Worm (Caenorhabditis elegans) whole organism, L1 larva: ENCODE results near the gene rpb-6.

ENCODE experiments used
- C04F5.9 ChIP-seq: sonication (generic microtip); optimal IDR thresholded peaks from 2 replicates; lab custom pipeline; 2016; ENCODE audit warnings: missing genetic modification characterization, missing compliant biosample characterization
- C16A3.4 ChIP-seq: fragments of 150-350 bp; optimal IDR thresholded peaks from 2 replicates; lab custom pipeline; 2014; ENCODE audit warnings: missing biosample characterization, missing genetic modification characterization
- C34B4.2 ChIP-seq: sonication (generic microtip); optimal IDR thresholded peaks from 2 replicates; lab custom pipeline; 2017; ENCODE audit warnings: mild to moderate bottlenecking, missing genetic modification characterization, missing compliant biosample characterization
- F16B12.6 ChIP-seq: fragments of 150-350 bp; optimal IDR thresholded peaks from 2 replicates; lab custom pipeline; 2014; ENCODE audit warnings: missing biosample characterization, missing genetic modification characterization
- Y116A8C.19 ChIP-seq: sonication (generic microtip); optimal IDR thresholded peaks from 2 replicates; lab custom pipeline; 2016; ENCODE audit warnings: missing compliant biosample characterization, missing genetic modification characterization, borderline replicate concordance
- aha-1 ChIP-seq: fragments of 150-350 bp; optimal IDR thresholded peaks from 2 replicates; lab custom pipeline; 2014; ENCODE audit warnings: missing biosample characterization, missing genetic modification characterization
- aly-2 ChIP-seq: fragments of 150-350 bp; optimal IDR thresholded peaks from 2 replicates; lab custom pipeline; 2014; ENCODE audit warnings: missing biosample characterization, missing genetic modification characterization
- ama-1 ChIP-seq: fragments of 150-350 bp; optimal IDR thresholded peaks from 2 replicates; lab custom pipeline; 2014
- ceh-8 ChIP-seq: fragments of 200-800 bp; sonication (Bioruptor generic); optimal IDR thresholded peaks from 2 replicates; lab custom pipeline; 2018; ENCODE audit warnings: mild to moderate bottlenecking, missing genetic modification characterization, moderate library complexity, missing compliant biosample characterization
- ceh-90 ChIP-seq: sonication (generic microtip); optimal IDR thresholded peaks from 2 replicates; lab custom pipeline; 2016; ENCODE audit warnings: missing genetic modification characterization, missing compliant biosample characterization
- ces-1 ChIP-seq: fragments of 150-350 bp; optimal IDR thresholded peaks from 2 replicates; lab custom pipeline; 2014; ENCODE audit warnings: missing biosample characterization, missing genetic modification reagents, missing genetic modification characterization
- dpl-1 ChIP-seq, 3 experiments: fragments of 150-350 bp in 2 of 3; sonication (generic microtip) in 1 of 3; optimal IDR thresholded peaks; 2 replicates each; lab custom pipeline; 2014 to 2017; ENCODE audit warnings: missing biosample characterization in 3 of 3, missing genetic modification characterization in 3 of 3, missing genetic modification reagents in 3 of 3
- efl-1 ChIP-seq, 4 experiments: fragments of 150-350 bp; optimal IDR thresholded peaks in 3 of 4; peaks in 1 of 4; 1 replicate in 1 of 4; 2 replicates in 3 of 4; lab custom pipeline; 2014; ENCODE audit warnings: missing biosample characterization in 2 of 4, missing genetic modification characterization in 2 of 4, missing genetic modification reagents in 2 of 4
- efl-3 ChIP-seq: fragments of 200-800 bp; sonication (Bioruptor generic); optimal IDR thresholded peaks from 2 replicates; lab custom pipeline; 2018; ENCODE audit warnings: mild to moderate bottlenecking, missing genetic modification characterization, missing compliant biosample characterization
- egl-13 ChIP-seq: sonication (generic microtip); optimal IDR thresholded peaks from 2 replicates; lab custom pipeline; 2016; ENCODE audit warnings: missing genotype, missing genetic modification reagents, missing genetic modification characterization, missing compliant biosample characterization
- elt-2 ChIP-seq: sonication (generic microtip); optimal IDR thresholded peaks from 2 replicates; lab custom pipeline; 2016; ENCODE audit warnings: missing genetic modification characterization, mild to moderate bottlenecking, inconsistent platforms, missing compliant biosample characterization, missing genetic modification reagents
- elt-3 ChIP-seq, 6 experiments: fragments of 150-350 bp in 1 of 6; sonication (generic microtip); optimal IDR thresholded peaks; 2 replicates each; lab custom pipeline; 2017 to 2018; ENCODE audit warnings: missing biosample characterization in 6 of 6, missing genetic modification characterization in 6 of 6, inconsistent platforms in 1 of 6
- fkh-10 ChIP-seq: sonication (generic microtip); optimal IDR thresholded peaks from 2 replicates; lab custom pipeline; 2017; ENCODE audit warnings: missing biosample characterization, missing genetic modification reagents, missing genetic modification characterization
- fkh-8 ChIP-seq: sonication (generic microtip); optimal IDR thresholded peaks from 2 replicates; lab custom pipeline; 2016; ENCODE audit warnings: mild to moderate bottlenecking, missing genetic modification characterization, missing compliant biosample characterization
- grh-1 ChIP-seq: fragments of 200-800 bp; sonication (Bioruptor generic); IDR thresholded peaks from 2 replicates; pipeline ENCODE4 v1.3.6; 2022; ENCODE audit warnings: missing genetic modification reagents, missing genetic modification characterization, missing compliant biosample characterization
- irx-1 ChIP-seq: sonication (generic microtip); optimal IDR thresholded peaks from 2 replicates; lab custom pipeline; 2016; ENCODE audit warnings: missing genetic modification characterization, missing compliant biosample characterization
- jun-1 ChIP-seq: fragments of 150-350 bp; optimal IDR thresholded peaks from 2 replicates; lab custom pipeline; 2014; ENCODE audit warnings: missing biosample characterization, missing genetic modification reagents, missing genetic modification characterization
- lin-14 ChIP-seq: fragments of 200-800 bp; sonication (Bioruptor generic); optimal IDR thresholded peaks from 2 replicates; lab custom pipeline; 2018; ENCODE audit warnings: mild to moderate bottlenecking, missing genetic modification characterization, moderate library complexity, missing compliant biosample characterization
- lin-15B ChIP-seq: fragments of 150-350 bp; sonication (generic microtip); optimal IDR thresholded peaks from 3 replicates; lab custom pipeline; 2014; ENCODE audit warnings: missing biosample characterization, missing genetic modification characterization
- lin-35 ChIP-seq, 2 experiments: fragments of 150-350 bp; optimal IDR thresholded peaks; 2 replicates each; lab custom pipeline; 2014; ENCODE audit warnings: missing biosample characterization in 2 of 2, missing genetic modification characterization in 2 of 2, missing genetic modification reagents in 2 of 2
- lin-39 ChIP-seq: fragments of 150-350 bp; optimal IDR thresholded peaks from 2 replicates; lab custom pipeline; 2014; ENCODE audit warnings: missing biosample characterization, missing genetic modification reagents, missing genetic modification characterization
- lsy-2 ChIP-seq, 2 experiments: fragments of 150-350 bp; optimal IDR thresholded peaks; 2 replicates each; lab custom pipeline; 2014; ENCODE audit warnings: missing biosample characterization in 2 of 2, missing genetic modification characterization in 2 of 2
- mab-9 ChIP-seq: fragments of 200-800 bp; sonication (Bioruptor generic); IDR thresholded peaks from 2 replicates; pipeline ENCODE4 v1.3.6; 2022; ENCODE audit warnings: missing genetic modification reagents, missing genetic modification characterization, missing compliant biosample characterization
- mdl-1 ChIP-seq, 2 experiments: fragments of 150-350 bp; optimal IDR thresholded peaks; 2 replicates each; lab custom pipeline; 2014 to 2017; ENCODE audit warnings: missing biosample characterization in 2 of 2, missing genetic modification characterization in 2 of 2, inconsistent platforms in 1 of 2
- nhr-12 ChIP-seq: sonication (generic microtip); optimal IDR thresholded peaks from 2 replicates; lab custom pipeline; 2017; ENCODE audit warnings: missing biosample characterization, missing genetic modification characterization
- nhr-237 ChIP-seq: fragments of 150-350 bp; optimal IDR thresholded peaks from 2 replicates; lab custom pipeline; 2014; ENCODE audit warnings: missing biosample characterization, missing genetic modification characterization
- nhr-28 ChIP-seq: fragments of 150-350 bp; optimal IDR thresholded peaks from 2 replicates; lab custom pipeline; 2014; ENCODE audit warnings: missing biosample characterization, missing genetic modification characterization
- nhr-47 ChIP-seq: sonication (generic microtip); optimal IDR thresholded peaks from 2 replicates; lab custom pipeline; 2016; ENCODE audit warnings: mild to moderate bottlenecking, missing genetic modification characterization, moderate library complexity, missing compliant biosample characterization
- pax-3 ChIP-seq: fragments of 200-800 bp; sonication (Bioruptor generic); optimal IDR thresholded peaks from 2 replicates; lab custom pipeline; 2018; ENCODE audit warnings: mild to moderate bottlenecking, missing genetic modification characterization, moderate library complexity, missing compliant biosample characterization
- pqm-1 ChIP-seq: sonication (generic microtip); optimal IDR thresholded peaks from 3 replicates; lab custom pipeline; 2017; ENCODE audit warnings: missing biosample characterization, missing genetic modification characterization
- rnt-1 ChIP-seq: sonication (generic microtip); optimal IDR thresholded peaks from 2 replicates; lab custom pipeline; 2016; ENCODE audit warnings: mild to moderate bottlenecking, missing genetic modification characterization, moderate library complexity, missing compliant biosample characterization
- skn-1 ChIP-seq: fragments of 150-350 bp; optimal IDR thresholded peaks from 2 replicates; lab custom pipeline; 2014; ENCODE audit warnings: missing biosample characterization, missing genetic modification characterization
- snpc-4 ChIP-seq: fragments of 150-350 bp; optimal IDR thresholded peaks from 2 replicates; lab custom pipeline; 2014; ENCODE audit warnings: missing biosample characterization, missing genetic modification characterization
- snu-23 ChIP-seq: sonication (generic microtip); optimal IDR thresholded peaks from 2 replicates; lab custom pipeline; 2016; ENCODE audit warnings: missing genetic modification characterization, missing compliant biosample characterization
- sox-4 ChIP-seq: sonication (generic microtip); optimal IDR thresholded peaks from 2 replicates; lab custom pipeline; 2016; ENCODE audit warnings: missing genetic modification characterization, missing compliant biosample characterization
- tbx-2 ChIP-seq: sonication (generic microtip); optimal IDR thresholded peaks from 2 replicates; lab custom pipeline; 2016; ENCODE audit warnings: missing genetic modification characterization, missing compliant biosample characterization
- unc-130 ChIP-seq: fragments of 150-350 bp; optimal IDR thresholded peaks from 2 replicates; lab custom pipeline; 2017; ENCODE audit warnings: missing biosample characterization, missing genetic modification characterization, inconsistent platforms
- unc-62 ChIP-seq: fragments of 150-350 bp; optimal IDR thresholded peaks from 2 replicates; lab custom pipeline; 2014; ENCODE audit warnings: missing biosample characterization, missing genetic modification reagents, missing genetic modification characterization
- vab-15 ChIP-seq: sonication (generic microtip); optimal IDR thresholded peaks from 2 replicates; lab custom pipeline; 2017; ENCODE audit warnings: missing genotype, mild to moderate bottlenecking, missing genetic modification characterization, missing compliant biosample characterization
- zag-1 ChIP-seq: fragments of 150-350 bp; optimal IDR thresholded peaks from 2 replicates; lab custom pipeline; 2014; ENCODE audit warnings: missing biosample characterization, missing genetic modification characterization
- zip-4 ChIP-seq: fragments of 200-800 bp; sonication (Bioruptor generic); optimal IDR thresholded peaks from 2 replicates; lab custom pipeline; 2018; ENCODE audit warnings: mild to moderate bottlenecking, missing genetic modification characterization, moderate library complexity, missing compliant biosample characterization
- ztf-11 ChIP-seq, 2 experiments: sonication (generic microtip); optimal IDR thresholded peaks; 2 replicates each; lab custom pipeline; 2016 to 2017; ENCODE audit warnings: missing genetic modification characterization in 2 of 2, missing biosample characterization in 1 of 2, missing compliant biosample characterization in 1 of 2
- ztf-4 ChIP-seq: fragments of 150-350 bp; optimal IDR thresholded peaks from 2 replicates; lab custom pipeline; 2014; ENCODE audit warnings: missing biosample characterization, missing genetic modification characterization

The rpb-6 gene

ce11 chrII:10537988-10538387 is 41.2 kb upstream of the rpb-6 start (continued):
- TF ChIP-seq jun-1 (tag; lab: Kevin White, UChicago): no peak

ce11 chrII:10539232-10539631 is 39.9 kb upstream of the rpb-6 start, which contains the start of gene R166.3:
R166.3 (minus strand) TSS chrII:10539332.
- TF ChIP-seq efl-1 (optimal IDR thresholded peaks at IDR 0.05; lab: Kevin White, UChicago) (no peak), efl-1 (GFP tag; optimal IDR thresholded peaks at IDR 0.05 in 1 of 2; lab: Kevin White, UChicago) (peak in 1 of 2 experiments; percentile 53), F16B12.6 (tag; lab: Kevin White, UChicago) (no peak)

ce11 chrII:10541923-10542486 is 37.2 kb upstream of the rpb-6 start, which contains the start of gene pro-1:
pro-1 (minus strand) TSS chrII:10541996.
- TF ChIP-seq ces-1 (GFP tag; lab: Kevin White, UChicago) (no peak), dpl-1 (GFP tag; optimal IDR thresholded peaks at IDR 0.05; lab: Kevin White, UChicago) (peak; percentile 53 to 76 (median 67)), efl-3 (GFP tag; lab: Kevin White, UChicago) (no peak), nhr-12 (tag; lab: Kevin White, UChicago) (no peak), ceh-8 (GFP tag; lab: Kevin White, UChicago) (no peak), C16A3.4 (tag; lab: Kevin White, UChicago) (peak; percentile 75), sox-4 (no peak), nhr-237 (tag; lab: Kevin White, UChicago) (no peak), F16B12.6 (tag; lab: Kevin White, UChicago) (peak; percentile 97), lin-15B (no peak), snu-23 (GFP tag; lab: Kevin White, UChicago) (peak; percentile 84), nhr-28 (tag; lab: Kevin White, UChicago) (no peak), Y116A8C.19 (tag; lab: Kevin White, UChicago) (no peak), lin-14 (GFP tag; lab: Kevin White, UChicago) (peak; percentile 70), C04F5.9 (peak; percentile 19), ztf-4 (tag; lab: Kevin White, UChicago) (peak; percentile 92), lin-35 (GFP tag; optimal IDR thresholded peaks at IDR 0.05; lab: Kevin White, UChicago) (peak; percentile 66 to 83), elt-3 (tag; optimal IDR thresholded peaks at IDR 0.05; lab: Kevin White, UChicago) (peak in 2 of 6 experiments; percentile 42 to 77), lin-39 (tag; lab: Kevin White, UChicago) (peak; percentile 43), aly-2 (tag; lab: Kevin White, UChicago) (peak; percentile 89), pqm-1 (tag; lab: Kevin White, UChicago) (no peak), tbx-2 (tag; lab: Kevin White, UChicago) (peak; percentile 78), irx-1 (tag; lab: Kevin White, UChicago) (peak; percentile 80), grh-1 (GFP tag; lab: Robert Waterston, UW) (peak; percentile 74), ztf-11 (tag; optimal IDR thresholded peaks at IDR 0.05; lab: Kevin White, UChicago) (peak in 1 of 2 experiments; percentile 62), fkh-10 (GFP tag; lab: Kevin White, UChicago) (no peak), rnt-1 (tag; lab: Kevin White, UChicago) (peak; percentile 81), mdl-1 (tag; optimal IDR thresholded peaks at IDR 0.05; lab: Kevin White, UChicago) (peak in 1 of 2 experiments; percentile 67), ama-1 (lab: Kevin White, UChicago) (peak; percentile 98), mab-9 (peak; percentile 37), lsy-2 (tag; optimal IDR thresholded peaks at IDR 0.05; lab: Kevin White, UChicago) (peak; percentile 82), zip-4 (GFP tag; lab: Kevin White, UChicago) (no peak), egl-13 (tag; lab: Kevin White, UChicago) (peak; percentile 3), elt-2 (tag; lab: Kevin White, UChicago) (peak; percentile 50), C34B4.2 (tag; lab: Kevin White, UChicago) (no peak), nhr-47 (peak; percentile 88), skn-1 (tag; lab: Kevin White, UChicago) (peak; percentile 64), unc-130 (tag; lab: Kevin White, UChicago) (peak; percentile 62), snpc-4 (tag; lab: Kevin White, UChicago) (peak; percentile 25), fkh-8 (tag; lab: Kevin White, UChicago) (peak; percentile 46), zag-1 (tag; lab: Kevin White, UChicago) (no peak), unc-62 (GFP tag; lab: Kevin White, UChicago) (no peak), ceh-90 (tag; lab: Kevin White, UChicago) (no peak), aha-1 (tag; lab: Kevin White, UChicago) (no peak), vab-15 (tag; lab: Kevin White, UChicago) (no peak), pax-3 (tag; lab: Kevin White, UChicago) (peak; percentile 52)
